Worm (Caenorhabditis elegans) whole organism, mixed stage, embryonic: ENCODE data around the gene chil-4.

Experiments
- bed-3 ChIP-seq: fragments of 200-800 bp; sonication (Bioruptor generic); optimal IDR thresholded peaks from 3 replicates; lab custom pipeline; 2018; ENCODE audit warnings: mild to moderate bottlenecking, missing genetic modification characterization, moderate library complexity, missing compliant biosample characterization
- ceh-43 ChIP-seq: fragments of 200-800 bp; sonication (Bioruptor generic); optimal IDR thresholded peaks from 2 replicates; lab custom pipeline; 2018; ENCODE audit warnings: mild to moderate bottlenecking, missing genetic modification characterization, moderate library complexity, missing compliant biosample characterization

ce11 chrII:9895173-9895572, 39.7 kb upstream of the chil-4 start:
- TF ChIP-seq bed-3 (GFP tag; lab: Kevin White, UChicago) (no peak), ceh-43 (GFP tag; lab: Kevin White, UChicago) (no peak)
